Worm (Caenorhabditis elegans) whole organism, midembryonic: ENCODE results near the gene C09F5.1.

Source experiments
- T22C8.4 ChIP-seq: fragments of 200-800 bp; sonication (Bioruptor generic); IDR thresholded peaks from 2 replicates; pipeline ENCODE4 v1.3.6; 2022; ENCODE audit warnings: missing genetic modification characterization, missing compliant biosample characterization
- cog-1 ChIP-seq: sonication (generic microtip); optimal IDR thresholded peaks from 2 replicates; lab custom pipeline; 2016; ENCODE audit warnings: missing genetic modification characterization, missing compliant biosample characterization
- flt-1 ChIP-seq: fragments of 200-800 bp; sonication (Bioruptor generic); IDR thresholded peaks from 2 replicates; pipeline ENCODE4 v1.3.6; 2022; ENCODE audit warnings: missing genetic modification characterization, missing compliant biosample characterization
- klf-2 ChIP-seq: fragments of 200-800 bp; sonication (Bioruptor generic); conservative IDR thresholded peaks from 2 replicates; pipeline ENCODE4 v1.3.6; 2022; ENCODE audit warnings: missing genetic modification reagents, missing genetic modification characterization, missing compliant biosample characterization
- med-1 ChIP-seq: sonication (generic microtip); optimal IDR thresholded peaks from 2 replicates; lab custom pipeline; 2017; ENCODE audit warnings: missing genetic modification characterization, mild to moderate bottlenecking, missing compliant biosample characterization, antibody characterized with exemption, missing genetic modification reagents; ENCODE audit not compliant: insufficient read depth
- ref-1 ChIP-seq: fragments of 200-800 bp; sonication (Bioruptor generic); conservative IDR thresholded peaks from 2 replicates; pipeline ENCODE4 v1.3.6; 2022; ENCODE audit warnings: missing genetic modification reagents, missing genetic modification characterization, missing compliant biosample characterization
- tab-1 ChIP-seq: fragments of 200-800 bp; sonication (Bioruptor generic); IDR thresholded peaks from 2 replicates; pipeline ENCODE4 v1.3.6; 2022; ENCODE audit warnings: missing genetic modification characterization, missing compliant biosample characterization
- ztf-23 ChIP-seq: fragments of 200-800 bp; sonication (Bioruptor generic); IDR thresholded peaks from 2 replicates; pipeline ENCODE4 v1.3.6; 2022; ENCODE audit warnings: missing genetic modification reagents, missing genetic modification characterization, missing compliant biosample characterization
- ztf-29 ChIP-seq: fragments of 200-800 bp; sonication (Bioruptor generic); IDR thresholded peaks from 2 replicates; pipeline ENCODE4 v1.3.6; 2022; ENCODE audit warnings: missing genetic modification reagents, missing genetic modification characterization, missing compliant biosample characterization

Gene C09F5.1

ce11 chrIII:646454-646853 is 12.1 kb upstream of the C09F5.1 start, which contains the start of gene orai-1:
Gene orai-1, plus strand, starts transcription at chrIII:646754.
- no peak for TF ChIP-seq ref-1 (GFP tag; lab: Robert Waterston, UW)
- TF ChIP-seq ztf-29 (GFP tag; lab: Robert Waterston, UW) = no peak
- TF ChIP-seq T22C8.4 = no peak
- TF ChIP-seq cog-1 = no peak
- TF ChIP-seq klf-2 (GFP tag; lab: Robert Waterston, UW) = no peak
- no peak for TF ChIP-seq tab-1
- no peak for TF ChIP-seq flt-1 (GFP tag; lab: Robert Waterston, UW)
- TF ChIP-seq ztf-23 = no peak
- no peak for TF ChIP-seq med-1 (GFP tag; lab: Kevin White, UChicago)

DNA sequence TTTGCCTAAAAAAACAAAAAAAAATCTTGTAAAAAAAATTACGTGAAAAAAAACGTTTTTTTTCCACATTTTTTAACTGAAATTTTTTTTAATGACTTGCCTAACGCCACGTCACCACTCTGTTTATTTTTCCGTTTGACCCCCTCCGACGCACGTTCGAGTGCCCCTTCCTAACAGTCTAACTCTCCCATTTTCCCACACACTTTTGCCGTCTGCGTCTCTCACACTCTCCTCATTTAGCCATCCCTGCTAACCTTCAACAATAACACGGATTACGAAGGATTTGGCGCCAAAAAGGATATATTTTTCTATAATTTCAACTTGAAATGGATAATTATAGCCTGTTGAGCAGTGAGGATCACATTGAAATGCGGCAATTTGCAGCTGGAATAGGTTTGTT is 11.3 kb upstream of the C09F5.1 start:
- TF ChIP-seq flt-1 (GFP tag; lab: Robert Waterston, UW) (no peak), ref-1 (GFP tag; lab: Robert Waterston, UW) (no peak), klf-2 (GFP tag; lab: Robert Waterston, UW) (no peak)

ce11 chrIII:649935-650334 is 8.6 kb upstream of the C09F5.1 start:
- TF ChIP-seq flt-1 (GFP tag; lab: Robert Waterston, UW) = no peak
- no peak for TF ChIP-seq ref-1 (GFP tag; lab: Robert Waterston, UW)
- TF ChIP-seq med-1 (GFP tag; lab: Kevin White, UChicago) = no peak

- TF ChIP-seq ztf-29 (GFP tag; lab: Robert Waterston, UW) = no peak
- no peak for TF ChIP-seq ref-1 (GFP tag; lab: Robert Waterston, UW)
- no peak for TF ChIP-seq flt-1 (GFP tag; lab: Robert Waterston, UW)
- no peak for TF ChIP-seq tab-1
- TF ChIP-seq T22C8.4 = no peak
- TF ChIP-seq ztf-23 = no peak
- TF ChIP-seq klf-2 (GFP tag; lab: Robert Waterston, UW) = no peak
- no peak for TF ChIP-seq cog-1
- no peak for TF ChIP-seq med-1 (GFP tag; lab: Kevin White, UChicago)
These were observed 8.0 kb upstream of the C09F5.1 start for ce11 chrIII:650539-650938.

- TF ChIP-seq flt-1 (GFP tag; lab: Robert Waterston, UW) (no peak), ztf-29 (GFP tag; lab: Robert Waterston, UW) (no peak), med-1 (GFP tag; lab: Kevin White, UChicago) (no peak), ztf-23 (no peak), T22C8.4 (no peak), cog-1 (no peak), tab-1 (no peak), ref-1 (GFP tag; lab: Robert Waterston, UW) (no peak), klf-2 (GFP tag; lab: Robert Waterston, UW) (no peak)
These were observed 6.9 kb upstream of the C09F5.1 start for ce11 chrIII:651587-651986.

DNA sequence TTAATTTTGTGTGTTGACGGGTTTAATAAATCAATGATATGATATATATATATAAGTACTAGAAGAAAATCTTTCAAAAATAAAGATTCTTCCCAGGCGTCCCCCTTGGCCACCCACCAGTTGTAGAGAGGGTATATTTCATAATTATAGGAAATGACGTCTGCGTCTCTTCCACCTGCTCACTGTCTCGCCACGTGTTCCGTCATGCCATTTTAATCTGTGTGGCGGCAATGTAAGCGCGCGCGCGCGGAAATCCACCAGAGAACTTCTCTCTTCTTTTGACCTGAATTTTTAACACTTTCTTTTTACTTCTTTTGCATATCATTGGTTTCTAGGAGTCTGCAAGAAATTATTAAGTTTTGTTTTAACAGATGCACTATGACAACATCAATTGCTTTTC is 4.1 kb upstream of the C09F5.1 start:
- TF ChIP-seq flt-1 (GFP tag; lab: Robert Waterston, UW) (no peak), T22C8.4 (no peak), tab-1 (no peak), ztf-29 (GFP tag; lab: Robert Waterston, UW) (no peak), klf-2 (GFP tag; lab: Robert Waterston, UW) (no peak), ztf-23 (no peak), med-1 (GFP tag; lab: Kevin White, UChicago) (no peak), ref-1 (GFP tag; lab: Robert Waterston, UW) (no peak)

DNA sequence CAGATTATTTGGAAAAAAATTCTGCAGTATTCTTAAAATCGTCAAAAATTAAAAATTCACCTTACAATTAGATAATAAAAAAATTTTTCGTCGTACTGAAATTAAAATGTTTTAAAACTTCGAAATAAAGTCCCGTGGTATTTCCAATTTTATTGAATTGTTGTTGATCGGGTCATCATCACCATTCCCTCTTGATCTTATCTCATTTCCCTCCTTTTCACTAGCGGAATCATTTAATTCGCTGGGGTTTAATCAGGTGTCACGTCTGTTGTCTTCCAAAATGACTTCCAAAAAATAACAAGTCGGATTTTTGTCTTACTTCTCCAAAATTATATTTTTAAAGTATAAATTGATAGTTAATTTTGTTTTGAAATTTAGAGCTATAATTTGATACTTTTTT is 1.8 kb upstream of the C09F5.1 start:
- no peak for TF ChIP-seq tab-1
- TF ChIP-seq cog-1 = no peak
- no peak for TF ChIP-seq klf-2 (GFP tag; lab: Robert Waterston, UW)
- TF ChIP-seq ref-1 (GFP tag; lab: Robert Waterston, UW) = no peak
- no peak for TF ChIP-seq flt-1 (GFP tag; lab: Robert Waterston, UW)
- TF ChIP-seq T22C8.4 = no peak
- no peak for TF ChIP-seq med-1 (GFP tag; lab: Kevin White, UChicago)
- TF ChIP-seq ztf-23 = no peak
- TF ChIP-seq ztf-29 (GFP tag; lab: Robert Waterston, UW) = no peak

DNA sequence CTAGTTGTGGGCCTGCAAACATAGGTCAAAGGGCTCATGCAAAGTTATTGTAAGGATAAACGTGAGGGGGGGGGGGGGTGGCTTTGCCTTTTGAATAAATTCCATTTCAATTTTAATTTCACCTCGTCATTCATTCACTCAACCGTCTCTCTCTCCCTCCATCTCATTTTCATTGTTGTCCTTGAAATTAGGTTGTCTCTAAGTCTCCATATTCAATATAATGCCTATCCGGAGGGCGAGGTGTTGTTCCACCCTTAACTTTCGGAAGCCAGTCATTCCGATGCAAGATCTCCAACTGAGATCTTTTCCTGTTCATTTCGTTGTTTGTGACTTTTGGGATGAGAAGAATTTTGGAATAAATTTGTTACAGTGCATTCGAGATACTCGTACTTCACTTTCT is 1.3 kb upstream of the C09F5.1 start:
- TF ChIP-seq cog-1 = no peak

ce11 chrIII:665173-665757 is 6.8 kb downstream of the C09F5.1 start, which contains the start of gene C09F5.3:
Gene C09F5.3, minus strand, starts transcription at chrIII:665266.
- no peak for TF ChIP-seq cog-1
- TF ChIP-seq ztf-23 = no peak
- TF ChIP-seq flt-1 (GFP tag; lab: Robert Waterston, UW) = no peak
- TF ChIP-seq klf-2 (GFP tag; lab: Robert Waterston, UW) = no peak
- TF ChIP-seq ztf-29 (GFP tag; lab: Robert Waterston, UW) = no peak
- no peak for TF ChIP-seq T22C8.4
- no peak for TF ChIP-seq tab-1
- TF ChIP-seq med-1 (GFP tag; lab: Kevin White, UChicago) = no peak
- no peak for TF ChIP-seq ref-1 (GFP tag; lab: Robert Waterston, UW)

DNA sequence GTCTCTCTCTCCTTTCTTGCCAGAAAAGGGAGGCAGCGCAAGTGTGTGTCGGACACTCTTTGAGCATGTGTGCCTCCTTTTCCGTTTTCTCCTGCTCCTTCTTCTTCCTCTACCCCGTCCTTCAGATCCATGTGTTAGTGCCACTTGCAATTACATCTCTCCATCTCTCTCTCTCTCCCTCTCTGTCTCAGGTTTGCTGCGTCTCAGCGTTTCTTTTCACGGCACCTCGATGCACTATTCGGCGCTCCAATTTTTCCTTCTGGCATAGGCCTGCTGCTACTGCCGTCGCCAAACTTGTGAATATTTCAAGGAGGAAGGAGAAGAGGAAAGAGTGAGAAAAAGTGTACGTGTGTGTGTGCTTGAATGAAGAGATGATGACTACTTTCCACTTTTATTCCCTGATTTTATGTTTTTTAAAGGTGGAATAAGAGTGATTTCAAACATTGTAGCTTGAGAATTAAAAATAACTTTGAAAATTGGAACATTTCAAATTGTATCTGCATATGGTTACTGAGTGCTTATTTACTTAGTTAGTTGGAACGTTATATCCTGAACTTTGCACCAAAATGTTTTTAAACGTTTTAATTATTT is 9.9 kb downstream of the C09F5.1 start, which contains the start of gene W02B3.3:
Gene W02B3.3 (minus strand): TSS at position 131 of the 591 bp plus-strand sequence.
- no peak for TF ChIP-seq ref-1 (GFP tag; lab: Robert Waterston, UW)
- no peak for TF ChIP-seq tab-1
- TF ChIP-seq ztf-23 = 0 out of 2 replicates have a peak, but pooled peaks have one; percentile 46
- no peak for TF ChIP-seq ztf-29 (GFP tag; lab: Robert Waterston, UW)
- TF ChIP-seq med-1 (GFP tag; lab: Kevin White, UChicago) = no peak
- no peak for TF ChIP-seq klf-2 (GFP tag; lab: Robert Waterston, UW)
- peak; percentile 42 for TF ChIP-seq cog-1
- no peak for TF ChIP-seq T22C8.4
- no peak for TF ChIP-seq flt-1 (GFP tag; lab: Robert Waterston, UW)
